Worm (Caenorhabditis elegans) whole organism, L1 larva: ENCODE results near the gene msp-53.
A peak's percentile ranks its signal among the peaks of the same experiment; 100 is the strongest.

Experiments
- F16B12.6 ChIP-seq: fragments of 150-350 bp; optimal IDR thresholded peaks from 2 replicates; lab custom pipeline; 2014; ENCODE audit warnings: missing biosample characterization, missing genetic modification characterization
- Y116A8C.19 ChIP-seq: sonication (generic microtip); optimal IDR thresholded peaks from 2 replicates; lab custom pipeline; 2016; ENCODE audit warnings: missing compliant biosample characterization, missing genetic modification characterization, borderline replicate concordance
- aly-2 ChIP-seq: fragments of 150-350 bp; optimal IDR thresholded peaks from 2 replicates; lab custom pipeline; 2014; ENCODE audit warnings: missing biosample characterization, missing genetic modification characterization
- ama-1 ChIP-seq: fragments of 150-350 bp; optimal IDR thresholded peaks from 2 replicates; lab custom pipeline; 2014
- ceh-82 ChIP-seq, 3 experiments: fragments of 150-350 bp in 1 of 3; sonication (generic microtip) in 2 of 3; optimal IDR thresholded peaks; 2 replicates each; lab custom pipeline; 2014 to 2017; ENCODE audit warnings: missing biosample characterization in 3 of 3, missing genetic modification characterization in 3 of 3
- ceh-90 ChIP-seq: sonication (generic microtip); optimal IDR thresholded peaks from 2 replicates; lab custom pipeline; 2016; ENCODE audit warnings: missing genetic modification characterization, missing compliant biosample characterization
- ces-1 ChIP-seq: fragments of 150-350 bp; optimal IDR thresholded peaks from 2 replicates; lab custom pipeline; 2014; ENCODE audit warnings: missing biosample characterization, missing genetic modification reagents, missing genetic modification characterization
- dsc-1 ChIP-seq: sonication (generic microtip); optimal IDR thresholded peaks from 2 replicates; lab custom pipeline; 2016; ENCODE audit warnings: mild to moderate bottlenecking, missing genetic modification characterization, missing compliant biosample characterization
- efl-3 ChIP-seq: fragments of 200-800 bp; sonication (Bioruptor generic); optimal IDR thresholded peaks from 2 replicates; lab custom pipeline; 2018; ENCODE audit warnings: mild to moderate bottlenecking, missing genetic modification characterization, missing compliant biosample characterization
- egl-27 ChIP-seq, 2 experiments: fragments of 150-350 bp in 1 of 2; sonication (generic microtip); optimal IDR thresholded peaks; 3 replicates each; lab custom pipeline; 2017 to 2018; ENCODE audit warnings: missing biosample characterization in 2 of 2, missing genetic modification characterization in 2 of 2, missing genetic modification reagents in 2 of 2
- elt-2 ChIP-seq: sonication (generic microtip); optimal IDR thresholded peaks from 2 replicates; lab custom pipeline; 2016; ENCODE audit warnings: missing genetic modification characterization, mild to moderate bottlenecking, inconsistent platforms, missing compliant biosample characterization, missing genetic modification reagents
- ets-5 ChIP-seq: fragments of 200-800 bp; sonication (Bioruptor generic); IDR thresholded peaks from 2 replicates; pipeline ENCODE4 v1.3.6; 2022; ENCODE audit warnings: missing genetic modification characterization, missing compliant biosample characterization
- fos-1 ChIP-seq: fragments of 150-350 bp; optimal IDR thresholded peaks from 2 replicates; lab custom pipeline; 2014; ENCODE audit warnings: missing biosample characterization, missing genetic modification characterization
- grh-1 ChIP-seq: fragments of 200-800 bp; sonication (Bioruptor generic); IDR thresholded peaks from 2 replicates; pipeline ENCODE4 v1.3.6; 2022; ENCODE audit warnings: missing genetic modification reagents, missing genetic modification characterization, missing compliant biosample characterization
- hlh-17 ChIP-seq: fragments of 200-800 bp; sonication (Bioruptor generic); optimal IDR thresholded peaks from 2 replicates; lab custom pipeline; 2018; ENCODE audit warnings: missing genetic modification characterization, mild to moderate bottlenecking, missing compliant biosample characterization, moderate library complexity, borderline replicate concordance
- irx-1 ChIP-seq: sonication (generic microtip); optimal IDR thresholded peaks from 2 replicates; lab custom pipeline; 2016; ENCODE audit warnings: missing genetic modification characterization, missing compliant biosample characterization
- isw-1 ChIP-seq: fragments of 200-800 bp; sonication (Bioruptor generic); IDR thresholded peaks from 2 replicates; pipeline ENCODE4 v1.3.6; 2022; ENCODE audit warnings: missing genetic modification characterization, missing compliant biosample characterization
- jun-1 ChIP-seq: fragments of 150-350 bp; optimal IDR thresholded peaks from 2 replicates; lab custom pipeline; 2014; ENCODE audit warnings: missing biosample characterization, missing genetic modification reagents, missing genetic modification characterization
- lin-14 ChIP-seq: fragments of 200-800 bp; sonication (Bioruptor generic); optimal IDR thresholded peaks from 2 replicates; lab custom pipeline; 2018; ENCODE audit warnings: mild to moderate bottlenecking, missing genetic modification characterization, moderate library complexity, missing compliant biosample characterization
- lin-15B ChIP-seq: fragments of 150-350 bp; sonication (generic microtip); optimal IDR thresholded peaks from 3 replicates; lab custom pipeline; 2014; ENCODE audit warnings: missing biosample characterization, missing genetic modification characterization
- lin-39 ChIP-seq: fragments of 150-350 bp; optimal IDR thresholded peaks from 2 replicates; lab custom pipeline; 2014; ENCODE audit warnings: missing biosample characterization, missing genetic modification reagents, missing genetic modification characterization
- lir-3 ChIP-seq: sonication (generic microtip); optimal IDR thresholded peaks from 2 replicates; lab custom pipeline; 2016; ENCODE audit warnings: mild to moderate bottlenecking, missing genetic modification characterization, moderate library complexity, missing compliant biosample characterization; ENCODE audit not compliant: poor library complexity
- mep-1 ChIP-seq: fragments of 150-350 bp; optimal IDR thresholded peaks from 2 replicates; lab custom pipeline; 2014; ENCODE audit warnings: missing biosample characterization, missing genetic modification characterization
- nhr-85 ChIP-seq: sonication (generic microtip); peaks from one replicate; lab custom pipeline; 2016; ENCODE audit warnings: missing genetic modification characterization, inconsistent platforms, missing compliant biosample characterization
- pax-3 ChIP-seq: fragments of 200-800 bp; sonication (Bioruptor generic); optimal IDR thresholded peaks from 2 replicates; lab custom pipeline; 2018; ENCODE audit warnings: mild to moderate bottlenecking, missing genetic modification characterization, moderate library complexity, missing compliant biosample characterization
- pqm-1 ChIP-seq: sonication (generic microtip); optimal IDR thresholded peaks from 3 replicates; lab custom pipeline; 2017; ENCODE audit warnings: missing biosample characterization, missing genetic modification characterization
- skn-1 ChIP-seq: fragments of 150-350 bp; optimal IDR thresholded peaks from 2 replicates; lab custom pipeline; 2014; ENCODE audit warnings: missing biosample characterization, missing genetic modification characterization
- sup-37 ChIP-seq: fragments of 200-800 bp; sonication (Bioruptor generic); optimal IDR thresholded peaks from 2 replicates; lab custom pipeline; 2018; ENCODE audit warnings: mild to moderate bottlenecking, missing genetic modification characterization, missing compliant biosample characterization
- swsn-7 ChIP-seq: sonication (generic microtip); optimal IDR thresholded peaks from 2 replicates; lab custom pipeline; 2016; ENCODE audit warnings: missing genetic modification characterization, missing compliant biosample characterization
- tbx-2 ChIP-seq: sonication (generic microtip); optimal IDR thresholded peaks from 2 replicates; lab custom pipeline; 2016; ENCODE audit warnings: missing genetic modification characterization, missing compliant biosample characterization
- tlp-1 ChIP-seq: fragments of 150-350 bp; optimal IDR thresholded peaks from 2 replicates; lab custom pipeline; 2014; ENCODE audit warnings: missing biosample characterization, missing genetic modification characterization
- unc-130 ChIP-seq: fragments of 150-350 bp; optimal IDR thresholded peaks from 2 replicates; lab custom pipeline; 2017; ENCODE audit warnings: missing biosample characterization, missing genetic modification characterization, inconsistent platforms
- unc-62 ChIP-seq: fragments of 150-350 bp; optimal IDR thresholded peaks from 2 replicates; lab custom pipeline; 2014; ENCODE audit warnings: missing biosample characterization, missing genetic modification reagents, missing genetic modification characterization

Gene msp-53

ce11 chrIV:5045389-5045788 lies 19.5 kb downstream of the msp-53 start, which contains the start of gene hot-9:
Gene hot-9 (minus strand): TSS chrIV:5045489.
- TF ChIP-seq ces-1: no peak
- TF ChIP-seq tlp-1 (tag; lab: Kevin White, UChicago): no peak
- no peak for TF ChIP-seq Y116A8C.19 (tag; lab: Kevin White, UChicago)
- TF ChIP-seq fos-1 (tag; lab: Kevin White, UChicago): no peak
- no peak for TF ChIP-seq lir-3 (tag; lab: Kevin White, UChicago)
- no peak for TF ChIP-seq sup-37 (GFP tag; lab: Kevin White, UChicago)

- TF ChIP-seq lin-14 (no peak), nhr-85 (tag; lab: Kevin White, UChicago) (peak; percentile 49), elt-2 (tag; lab: Kevin White, UChicago) (no peak), mep-1 (tag; lab: Kevin White, UChicago) (no peak), ceh-82 (tag; optimal IDR thresholded peaks at IDR 0.05; lab: Kevin White, UChicago) (no peak), efl-3 (GFP tag; lab: Kevin White, UChicago) (no peak), dsc-1 (no peak), unc-62 (no peak)
These were observed 26.1 kb downstream of the msp-53 start for ce11 chrIV:5038744-5039143.

- TF ChIP-seq jun-1 (tag; lab: Kevin White, UChicago) (no peak), irx-1 (tag; lab: Kevin White, UChicago) (no peak)
- TF ChIP-seq, all 84 proteins: peak for 0
These were observed 27.4 kb downstream of the msp-53 start, which contains the start of gene C09B9.1 for ce11 chrIV:5037489-5037888. Gene C09B9.1 (plus strand): TSS chrIV:5037789.

- no peak for TF ChIP-seq mep-1 (tag; lab: Kevin White, UChicago)
- no peak for TF ChIP-seq grh-1 (GFP tag; lab: Robert Waterston, UW)
- no peak for TF ChIP-seq ces-1
- TF ChIP-seq isw-1: no peak
- TF ChIP-seq fos-1 (tag; lab: Kevin White, UChicago): no peak
- TF ChIP-seq ama-1 (lab: Kevin White, UChicago): no peak
- TF ChIP-seq pax-3: no peak
- TF ChIP-seq swsn-7: no peak
- no peak for TF ChIP-seq lin-15B (tag; lab: Kevin White, UChicago)
- no peak for TF ChIP-seq lin-39 (tag; lab: Kevin White, UChicago)
- TF ChIP-seq, all 84 proteins: peak for 0
These were observed 31.6 kb downstream of the msp-53 start, which contains the start of gene C09B9.4 for ce11 chrIV:5033276-5033675. Gene C09B9.4 (minus strand): TSS chrIV:5033376.

ce11 chrIV:5031346-5031745 lies 33.5 kb downstream of the msp-53 start:
- no peak for TF ChIP-seq ets-5 (GFP tag; lab: Robert Waterston, UW)

- no peak for TF ChIP-seq pqm-1 (tag; lab: Kevin White, UChicago)
- no peak for TF ChIP-seq ceh-90 (tag; lab: Kevin White, UChicago)
- no peak for TF ChIP-seq F16B12.6
- TF ChIP-seq mep-1 (tag; lab: Kevin White, UChicago): no peak
- no peak for TF ChIP-seq egl-27 (tag; optimal IDR thresholded peaks at IDR 0.05; lab: Kevin White, UChicago)
- TF ChIP-seq skn-1: no peak
- TF ChIP-seq lin-15B (tag; lab: Kevin White, UChicago): no peak
- TF ChIP-seq ceh-82 (tag; optimal IDR thresholded peaks at IDR 0.05; lab: Kevin White, UChicago): no peak
- TF ChIP-seq, all 84 proteins: peak for 0
These were observed 35.9 kb downstream of the msp-53 start, which contains the start of the genes best-6 and C09B9.2 for ce11 chrIV:5028978-5029377. Gene best-6 (minus strand): TSS chrIV:5029078. Gene C09B9.2 (plus strand): TSS chrIV:5029291.

ce11 chrIV:5025646-5026045 lies 39.2 kb downstream of the msp-53 start, which contains the start of gene C09B9.85:
Gene C09B9.85 (minus strand): TSS chrIV:5025746.
- TF ChIP-seq hlh-17 (no peak), unc-130 (tag; lab: Kevin White, UChicago) (no peak), aly-2 (tag; lab: Kevin White, UChicago) (no peak), tbx-2 (tag; lab: Kevin White, UChicago) (no peak)
